Worm (Caenorhabditis elegans) whole organism, L3 larva: ENCODE results near the gene F55G11.7.

Experiments used
- R02D3.7 ChIP-seq: fragments of 150-350 bp; optimal IDR thresholded peaks from 2 replicates; lab custom pipeline; 2014; ENCODE audit warnings: missing biosample characterization, missing genetic modification characterization
- aly-2 ChIP-seq: fragments of 150-350 bp; optimal IDR thresholded peaks from 2 replicates; lab custom pipeline; 2014; ENCODE audit warnings: missing biosample characterization, missing genetic modification characterization
- fos-1 ChIP-seq: fragments of 150-350 bp; optimal IDR thresholded peaks from 2 replicates; lab custom pipeline; 2014; ENCODE audit warnings: missing biosample characterization, missing genetic modification characterization
- mdl-1 ChIP-seq: fragments of 150-350 bp; optimal IDR thresholded peaks from 2 replicates; lab custom pipeline; 2014; ENCODE audit warnings: missing biosample characterization, missing genetic modification characterization
- nhr-23 ChIP-seq: fragments of 150-350 bp; optimal IDR thresholded peaks from 2 replicates; lab custom pipeline; 2014; ENCODE audit warnings: missing biosample characterization, missing genetic modification reagents, missing genetic modification characterization
- nhr-28 ChIP-seq: fragments of 150-350 bp; optimal IDR thresholded peaks from 2 replicates; lab custom pipeline; 2014; ENCODE audit warnings: missing biosample characterization, missing genetic modification characterization

DNA sequence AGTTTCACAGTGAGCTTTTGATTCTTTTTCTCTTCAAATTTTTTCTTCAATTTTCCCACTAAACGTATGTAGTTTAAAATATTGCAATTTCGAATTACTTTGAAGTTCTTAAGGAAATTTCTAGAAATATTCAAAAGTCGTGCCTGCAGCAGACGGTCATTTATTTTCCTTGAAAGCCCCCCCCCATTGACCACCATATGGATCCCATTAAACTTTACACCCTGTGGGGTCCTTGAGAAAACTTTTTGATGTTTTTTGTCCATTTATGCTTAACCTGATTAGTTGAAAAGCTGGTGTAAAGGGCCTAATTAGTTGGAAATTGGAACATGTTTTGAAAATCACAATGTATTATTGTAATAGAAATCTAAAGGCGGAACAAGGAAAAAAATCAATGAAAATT is 49.3 kb downstream of the F55G11.7 start:
- TF ChIP-seq fos-1, result no peak
- TF ChIP-seq R02D3.7 (tag; lab: Kevin White, UChicago), result no peak
- no peak for TF ChIP-seq mdl-1
- no peak for TF ChIP-seq nhr-23 (tag; lab: Kevin White, UChicago)
- no peak for TF ChIP-seq nhr-28 (tag; lab: Kevin White, UChicago)
- TF ChIP-seq aly-2 (tag; lab: Kevin White, UChicago), result no peak
